Fruit fly (Drosophila melanogaster): ENCODE measurements around the gene Gr28a.

DNA sequence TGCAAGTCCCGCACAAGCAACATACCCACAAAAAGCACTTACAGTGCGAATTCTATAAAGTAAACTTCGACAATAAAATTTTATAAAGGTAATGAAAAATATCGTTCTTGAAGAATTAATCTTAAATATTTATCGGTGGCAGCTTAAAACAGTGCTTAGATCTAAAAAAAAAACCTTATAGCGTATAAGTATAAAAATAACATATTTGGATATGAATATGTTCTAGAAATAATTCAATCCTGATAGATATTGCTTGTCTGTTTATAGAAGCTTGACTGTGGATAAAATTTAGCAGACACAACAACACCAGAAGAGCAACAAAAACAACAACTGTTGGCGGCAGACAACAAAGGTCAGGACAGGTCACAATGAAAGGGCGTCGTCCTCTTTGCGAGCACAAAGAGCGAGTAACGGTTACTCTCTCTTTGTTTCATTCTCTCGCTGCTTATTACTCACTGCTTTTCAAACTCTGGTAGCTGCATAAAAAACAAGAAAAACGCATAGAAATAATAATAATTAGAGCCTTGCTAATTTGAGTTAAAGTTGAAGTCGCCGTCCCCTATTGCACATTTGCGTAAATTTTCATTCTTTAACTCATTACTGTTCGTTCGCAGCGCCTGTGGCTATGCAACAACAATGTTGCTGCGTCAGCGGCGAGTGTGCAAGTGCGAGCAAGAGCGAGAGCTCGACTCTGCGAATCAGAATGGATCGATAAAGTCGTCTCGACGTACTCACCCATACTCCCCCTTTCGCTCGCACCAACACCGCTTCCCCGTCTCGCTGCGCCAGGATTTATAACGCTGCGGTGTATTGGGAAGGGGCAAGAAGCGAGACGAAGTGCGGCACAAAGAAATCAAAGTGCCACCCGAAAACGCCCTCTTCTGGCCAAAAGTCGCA lies 34.4 kb downstream of the Gr28a start:
- no peak for TF ChIP-seq CG12768 (GFP tag; optimal IDR thresholded peaks at IDR 0.05)
- no peak for TF ChIP-seq Hr96 (GFP tag; optimal IDR thresholded peaks at IDR 0.05)
- no peak for TF ChIP-seq ovo (GFP tag; optimal IDR thresholded peaks at IDR 0.05)
- no peak for TF ChIP-seq CG5204 (GFP tag; optimal IDR thresholded peaks at IDR 0.05)
- TF ChIP-seq Crg-1 (GFP tag; optimal IDR thresholded peaks at IDR 0.05) = no peak
